Worm (Caenorhabditis elegans) whole organism, L1 larva: ENCODE data around the gene srx-4.
A peak's percentile ranks its signal among the peaks of the same experiment; 100 is the strongest.

Source experiments
- C34B4.2 ChIP-seq: sonication (generic microtip); optimal IDR thresholded peaks from 2 replicates; lab custom pipeline; 2017; ENCODE audit warnings: mild to moderate bottlenecking, missing genetic modification characterization, missing compliant biosample characterization
- Y116A8C.19 ChIP-seq: sonication (generic microtip); optimal IDR thresholded peaks from 2 replicates; lab custom pipeline; 2016; ENCODE audit warnings: missing compliant biosample characterization, missing genetic modification characterization, borderline replicate concordance
- alr-1 ChIP-seq: fragments of 200-800 bp; sonication (Bioruptor generic); optimal IDR thresholded peaks from 2 replicates; lab custom pipeline; 2018; ENCODE audit warnings: borderline replicate concordance, mild to moderate bottlenecking, missing genetic modification characterization, missing compliant biosample characterization
- blmp-1 ChIP-seq: fragments of 150-350 bp; optimal IDR thresholded peaks from 2 replicates; lab custom pipeline; 2014; ENCODE audit warnings: missing biosample characterization, missing genetic modification characterization
- ceh-82 ChIP-seq, 3 experiments: fragments of 150-350 bp in 1 of 3; sonication (generic microtip) in 2 of 3; optimal IDR thresholded peaks; 2 replicates each; lab custom pipeline; 2014 to 2017; ENCODE audit warnings: missing biosample characterization in 3 of 3, missing genetic modification characterization in 3 of 3
- dsc-1 ChIP-seq: sonication (generic microtip); optimal IDR thresholded peaks from 2 replicates; lab custom pipeline; 2016; ENCODE audit warnings: mild to moderate bottlenecking, missing genetic modification characterization, missing compliant biosample characterization
- efl-1 ChIP-seq, 4 experiments: fragments of 150-350 bp; optimal IDR thresholded peaks in 3 of 4; peaks in 1 of 4; 1 replicate in 1 of 4; 2 replicates in 3 of 4; lab custom pipeline; 2014; ENCODE audit warnings: missing biosample characterization in 2 of 4, missing genetic modification characterization in 2 of 4, missing genetic modification reagents in 2 of 4
- egl-13 ChIP-seq: sonication (generic microtip); optimal IDR thresholded peaks from 2 replicates; lab custom pipeline; 2016; ENCODE audit warnings: missing genotype, missing genetic modification reagents, missing genetic modification characterization, missing compliant biosample characterization
- elt-2 ChIP-seq: sonication (generic microtip); optimal IDR thresholded peaks from 2 replicates; lab custom pipeline; 2016; ENCODE audit warnings: missing genetic modification characterization, mild to moderate bottlenecking, inconsistent platforms, missing compliant biosample characterization, missing genetic modification reagents
- elt-3 ChIP-seq, 6 experiments: fragments of 150-350 bp in 1 of 6; sonication (generic microtip); optimal IDR thresholded peaks; 2 replicates each; lab custom pipeline; 2017 to 2018; ENCODE audit warnings: missing biosample characterization in 6 of 6, missing genetic modification characterization in 6 of 6, inconsistent platforms in 1 of 6
- fkh-10 ChIP-seq: sonication (generic microtip); optimal IDR thresholded peaks from 2 replicates; lab custom pipeline; 2017; ENCODE audit warnings: missing biosample characterization, missing genetic modification reagents, missing genetic modification characterization
- fkh-8 ChIP-seq: sonication (generic microtip); optimal IDR thresholded peaks from 2 replicates; lab custom pipeline; 2016; ENCODE audit warnings: mild to moderate bottlenecking, missing genetic modification characterization, missing compliant biosample characterization
- fos-1 ChIP-seq: fragments of 150-350 bp; optimal IDR thresholded peaks from 2 replicates; lab custom pipeline; 2014; ENCODE audit warnings: missing biosample characterization, missing genetic modification characterization
- hlh-17 ChIP-seq: fragments of 200-800 bp; sonication (Bioruptor generic); optimal IDR thresholded peaks from 2 replicates; lab custom pipeline; 2018; ENCODE audit warnings: missing genetic modification characterization, mild to moderate bottlenecking, missing compliant biosample characterization, moderate library complexity, borderline replicate concordance
- hlh-4 ChIP-seq: sonication (generic microtip); optimal IDR thresholded peaks from 2 replicates; lab custom pipeline; 2016; ENCODE audit warnings: mild to moderate bottlenecking, missing genetic modification characterization, missing compliant biosample characterization
- hpl-2 ChIP-seq: fragments of 150-350 bp; optimal IDR thresholded peaks from 2 replicates; lab custom pipeline; 2014; ENCODE audit warnings: missing biosample characterization, missing genetic modification reagents, missing genetic modification characterization
- isw-1 ChIP-seq: fragments of 200-800 bp; sonication (Bioruptor generic); IDR thresholded peaks from 2 replicates; pipeline ENCODE4 v1.3.6; 2022; ENCODE audit warnings: missing genetic modification characterization, missing compliant biosample characterization
- jun-1 ChIP-seq: fragments of 150-350 bp; optimal IDR thresholded peaks from 2 replicates; lab custom pipeline; 2014; ENCODE audit warnings: missing biosample characterization, missing genetic modification reagents, missing genetic modification characterization
- lin-15B ChIP-seq: fragments of 150-350 bp; sonication (generic microtip); optimal IDR thresholded peaks from 3 replicates; lab custom pipeline; 2014; ENCODE audit warnings: missing biosample characterization, missing genetic modification characterization
- lin-39 ChIP-seq: fragments of 150-350 bp; optimal IDR thresholded peaks from 2 replicates; lab custom pipeline; 2014; ENCODE audit warnings: missing biosample characterization, missing genetic modification reagents, missing genetic modification characterization
- lir-3 ChIP-seq: sonication (generic microtip); optimal IDR thresholded peaks from 2 replicates; lab custom pipeline; 2016; ENCODE audit warnings: mild to moderate bottlenecking, missing genetic modification characterization, moderate library complexity, missing compliant biosample characterization; ENCODE audit not compliant: poor library complexity
- mdl-1 ChIP-seq, 2 experiments: fragments of 150-350 bp; optimal IDR thresholded peaks; 2 replicates each; lab custom pipeline; 2014 to 2017; ENCODE audit warnings: missing biosample characterization in 2 of 2, missing genetic modification characterization in 2 of 2, inconsistent platforms in 1 of 2
- nhr-47 ChIP-seq: sonication (generic microtip); optimal IDR thresholded peaks from 2 replicates; lab custom pipeline; 2016; ENCODE audit warnings: mild to moderate bottlenecking, missing genetic modification characterization, moderate library complexity, missing compliant biosample characterization
- nhr-71 ChIP-seq: sonication (generic microtip); optimal IDR thresholded peaks from 2 replicates; lab custom pipeline; 2016; ENCODE audit warnings: mild to moderate bottlenecking, missing genetic modification characterization, moderate library complexity, missing compliant biosample characterization
- nhr-84 ChIP-seq: sonication (generic microtip); optimal IDR thresholded peaks from 2 replicates; lab custom pipeline; 2017; ENCODE audit warnings: missing biosample characterization, missing genetic modification characterization
- nhr-85 ChIP-seq: sonication (generic microtip); peaks from one replicate; lab custom pipeline; 2016; ENCODE audit warnings: missing genetic modification characterization, inconsistent platforms, missing compliant biosample characterization
- skn-1 ChIP-seq: fragments of 150-350 bp; optimal IDR thresholded peaks from 2 replicates; lab custom pipeline; 2014; ENCODE audit warnings: missing biosample characterization, missing genetic modification characterization
- sox-4 ChIP-seq: sonication (generic microtip); optimal IDR thresholded peaks from 2 replicates; lab custom pipeline; 2016; ENCODE audit warnings: missing genetic modification characterization, missing compliant biosample characterization
- sptf-1 ChIP-seq: fragments of 150-350 bp; optimal IDR thresholded peaks from 2 replicates; lab custom pipeline; 2014; ENCODE audit warnings: missing biosample characterization, missing genetic modification characterization
- tlp-1 ChIP-seq: fragments of 150-350 bp; optimal IDR thresholded peaks from 2 replicates; lab custom pipeline; 2014; ENCODE audit warnings: missing biosample characterization, missing genetic modification characterization
- zag-1 ChIP-seq: fragments of 150-350 bp; optimal IDR thresholded peaks from 2 replicates; lab custom pipeline; 2014; ENCODE audit warnings: missing biosample characterization, missing genetic modification characterization

The srx-4 gene

ce11 chrV:689538-689937 is 3.0 kb downstream of the srx-4 start:
- TF ChIP-seq hlh-17 (GFP tag; lab: Kevin White, UChicago): no peak
- no peak for TF ChIP-seq nhr-84 (tag; lab: Kevin White, UChicago)
- TF ChIP-seq alr-1 (tag; lab: Kevin White, UChicago): no peak
- TF ChIP-seq zag-1 (tag; lab: Kevin White, UChicago): no peak
- no peak for TF ChIP-seq lin-39 (tag; lab: Kevin White, UChicago)
- TF ChIP-seq hlh-4 (tag; lab: Kevin White, UChicago): no peak
- TF ChIP-seq skn-1 (tag; lab: Kevin White, UChicago): no peak
- no peak for TF ChIP-seq tlp-1
- no peak for TF ChIP-seq isw-1 (GFP tag; lab: Robert Waterston, UW)
- TF ChIP-seq nhr-47 (tag; lab: Kevin White, UChicago): no peak
- TF ChIP-seq lin-15B: no peak
- no peak for TF ChIP-seq Y116A8C.19 (tag; lab: Kevin White, UChicago)
- no peak for TF ChIP-seq jun-1 (tag; lab: Kevin White, UChicago)
- no peak for TF ChIP-seq fos-1
- no peak for TF ChIP-seq hpl-2
- TF ChIP-seq egl-13: no peak

ce11 chrV:687384-687783 is 5.2 kb downstream of the srx-4 start, which contains the start of gene H25P19.1:
Gene H25P19.1, plus strand, starts transcription at chrV:687684.
- peak; percentile 66 for TF ChIP-seq blmp-1 (tag; lab: Kevin White, UChicago)
- TF ChIP-seq Y116A8C.19 (tag; lab: Kevin White, UChicago): no peak
- TF ChIP-seq elt-3 (tag; optimal IDR thresholded peaks at IDR 0.05; lab: Kevin White, UChicago): no peak

- TF ChIP-seq nhr-47 (tag; lab: Kevin White, UChicago): no peak
- peak; percentile 33 for TF ChIP-seq elt-2
- no peak for TF ChIP-seq efl-1 (optimal IDR thresholded peaks at IDR 0.05; lab: Kevin White, UChicago)
- peak in 1 of 2 experiments; percentile 15 for TF ChIP-seq efl-1 (GFP tag; optimal IDR thresholded peaks at IDR 0.05 in 1 of 2; lab: Kevin White, UChicago)
- no peak for TF ChIP-seq mdl-1 (tag; optimal IDR thresholded peaks at IDR 0.05; lab: Kevin White, UChicago)
- TF ChIP-seq fos-1: no peak
- TF ChIP-seq ceh-82 (tag; optimal IDR thresholded peaks at IDR 0.05; lab: Kevin White, UChicago): no peak
- TF ChIP-seq nhr-71: no peak
These were observed 8.7 kb downstream of the srx-4 start, which contains the start of gene F31F4.1 for ce11 chrV:683858-684257. Gene F31F4.1, plus strand, starts transcription at chrV:684060.

- TF ChIP-seq mdl-1 (tag; optimal IDR thresholded peaks at IDR 0.05; lab: Kevin White, UChicago) (no peak), egl-13 (no peak), dsc-1 (no peak), fkh-10 (GFP tag; lab: Kevin White, UChicago) (no peak), ceh-82 (tag; optimal IDR thresholded peaks at IDR 0.05; lab: Kevin White, UChicago) (no peak), nhr-85 (tag; lab: Kevin White, UChicago) (no peak), C34B4.2 (no peak), fkh-8 (tag; lab: Kevin White, UChicago) (peak; percentile 49), lin-39 (tag; lab: Kevin White, UChicago) (no peak), sptf-1 (tag; lab: Kevin White, UChicago) (no peak), sox-4 (tag; lab: Kevin White, UChicago) (peak; percentile 56)
These were observed 10.5 kb downstream of the srx-4 start, which contains the start of gene srx-23 for ce11 chrV:682031-682430. Gene srx-23, plus strand, starts transcription at chrV:682331.

ce11 chrV:679663-680062 is 12.9 kb downstream of the srx-4 start, which contains the start of gene srx-22:
Gene srx-22, plus strand, starts transcription at chrV:679963.
- TF ChIP-seq efl-1 (optimal IDR thresholded peaks at IDR 0.05; lab: Kevin White, UChicago): no peak
- TF ChIP-seq efl-1 (GFP tag; optimal IDR thresholded peaks at IDR 0.05 in 1 of 2; lab: Kevin White, UChicago): peak in 1 of 2 experiments; percentile 65
- no peak for TF ChIP-seq lir-3
